Fruit fly (Drosophila melanogaster): Measurements from ENCODE around the gene CG17129.

CG17129 gene

DNA sequence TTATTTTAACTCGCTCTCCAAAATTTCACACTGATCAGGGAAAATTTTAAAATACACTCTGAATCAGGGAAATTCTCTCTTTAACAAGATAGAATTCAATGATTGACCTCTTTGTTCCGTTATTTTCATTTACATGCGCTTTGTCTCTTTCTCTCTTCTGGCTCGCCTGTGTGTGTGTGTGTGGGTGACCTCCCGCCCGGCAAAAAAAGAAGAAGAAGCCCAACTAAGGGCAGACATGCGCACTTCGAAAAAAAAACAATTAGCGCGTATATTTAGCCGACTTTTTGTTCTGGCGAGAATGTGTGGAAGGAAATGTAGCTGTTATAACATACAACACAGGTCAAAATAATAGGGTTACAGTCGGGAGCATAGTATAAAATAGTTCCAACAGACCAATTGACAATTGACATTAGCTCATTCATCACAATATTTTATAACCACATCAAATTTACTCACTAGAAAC, 2.3 kb upstream of the CG17129 start, which contains the start of gene CG3386:
CG3386 (minus strand) TSS at position 51 of the 463 bp plus-strand sequence.
- TF ChIP-seq Pif1A (GFP tag; optimal IDR thresholded peaks at IDR 0.05), result peak; percentile 51
- TF ChIP-seq Pif1B (GFP tag; optimal IDR thresholded peaks at IDR 0.05), result no peak
- TF ChIP-seq CG13204 (GFP tag; optimal IDR thresholded peaks at IDR 0.05), result peak; percentile 30
- no peak for TF ChIP-seq D1 (tag; optimal IDR thresholded peaks at IDR 0.05)
- no peak for TF ChIP-seq rn (GFP tag; IDR thresholded peaks at IDR 0.05)
- TF ChIP-seq CG4496 (GFP tag; IDR thresholded peaks at IDR 0.05), result peak; percentile 9; the same call in 1 of the 3 replicates
- TF ChIP-seq CG8301 (tag; optimal IDR thresholded peaks at IDR 0.05), result peak; percentile 1
- TF ChIP-seq CG17806 (tag; optimal IDR thresholded peaks at IDR 0.05), result no peak
- peak; percentile 37 for TF ChIP-seq EcR (GFP tag; optimal IDR thresholded peaks at IDR 0.05)
- no peak for TF ChIP-seq CG10348 (GFP tag; IDR thresholded peaks at IDR 0.05)
- peak; percentile 0 for TF ChIP-seq gl (tag; optimal IDR thresholded peaks at IDR 0.05)
- TF ChIP-seq CG12605 (GFP tag; IDR thresholded peaks at IDR 0.05), result 0 out of 2 replicates have a peak, but pooled peaks have one; percentile 30

DNA sequence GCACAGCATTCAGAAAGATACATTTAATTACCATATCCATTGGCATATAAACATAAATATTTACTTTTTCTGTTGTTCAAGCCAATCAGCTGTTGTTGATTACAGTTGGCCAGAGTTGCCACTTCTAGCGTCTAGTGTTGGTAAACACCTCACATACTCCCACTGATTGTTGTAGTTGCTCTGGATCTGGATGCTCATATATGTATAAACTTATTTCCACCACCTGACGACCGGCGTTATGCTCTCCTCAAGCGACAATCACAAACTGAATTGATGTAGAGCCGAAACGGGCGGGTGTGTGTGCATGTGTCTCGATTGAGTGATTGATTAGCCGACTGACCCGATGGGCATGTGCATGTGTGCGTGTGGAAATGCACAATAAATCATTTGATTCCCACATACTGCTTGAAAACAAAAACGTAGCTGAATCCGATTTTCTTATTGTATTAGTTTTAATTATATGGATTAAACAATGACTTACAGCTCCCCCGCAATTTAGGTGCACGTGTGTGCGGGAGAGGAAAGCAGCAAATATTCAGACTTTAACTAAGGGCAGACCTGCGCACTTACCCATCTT, 1.8 kb upstream of the CG17129 start:
- TF ChIP-seq CG15710 (tag; optimal IDR thresholded peaks at IDR 0.05) (peak; percentile 19), rn (GFP tag; IDR thresholded peaks at IDR 0.05) (no peak), Pif1A (GFP tag; optimal IDR thresholded peaks at IDR 0.05) (peak; percentile 22), CG4496 (GFP tag; IDR thresholded peaks at IDR 0.05) (peak; percentile 48; the same call in 1 of the 3 replicates), Pif1B (GFP tag; optimal IDR thresholded peaks at IDR 0.05) (peak; percentile 58), CG8159 (tag; optimal IDR thresholded peaks at IDR 0.05) (peak; percentile 34), Snoo (tag; optimal IDR thresholded peaks at IDR 0.05) (peak; percentile 23), CG32121 (GFP tag; IDR thresholded peaks at IDR 0.05) (0 out of 2 replicates have a peak, but pooled peaks have one; percentile 14), EcR (GFP tag; optimal IDR thresholded peaks at IDR 0.05) (no peak), Ets98B (GFP tag; IDR thresholded peaks at IDR 0.05) (peak; percentile 33; the same call in 1 of the 2 replicates)

dm6 chr3L:675856-676255, 4.3 kb downstream of the CG17129 start:
- TF ChIP-seq CG4496 (GFP tag; IDR thresholded peaks at IDR 0.05) (no peak), fd96Ca (GFP tag; IDR thresholded peaks at IDR 0.05) (no peak), CG12605 (GFP tag; IDR thresholded peaks at IDR 0.05) (no peak), Pif1A (GFP tag; optimal IDR thresholded peaks at IDR 0.05) (no peak), D1 (tag; optimal IDR thresholded peaks at IDR 0.05) (no peak), Pif1B (GFP tag; optimal IDR thresholded peaks at IDR 0.05) (no peak), EcR (GFP tag; optimal IDR thresholded peaks at IDR 0.05) (no peak), CG8301 (tag; optimal IDR thresholded peaks at IDR 0.05) (no peak), CG9948 (tag; optimal IDR thresholded peaks at IDR 0.05) (no peak)

- no peak for TF ChIP-seq CG15710 (tag; optimal IDR thresholded peaks at IDR 0.05)
- TF ChIP-seq fd96Ca (GFP tag; IDR thresholded peaks at IDR 0.05), result no peak
- no peak for TF ChIP-seq CG10348 (GFP tag; IDR thresholded peaks at IDR 0.05)
- TF ChIP-seq CG34367 (tag; optimal IDR thresholded peaks at IDR 0.05), result no peak
- TF ChIP-seq Pif1A (GFP tag; optimal IDR thresholded peaks at IDR 0.05), result no peak
- no peak for TF ChIP-seq Pif1B (GFP tag; optimal IDR thresholded peaks at IDR 0.05)
- no peak for TF ChIP-seq CG4496 (GFP tag; IDR thresholded peaks at IDR 0.05)
- no peak for TF ChIP-seq CG17806 (tag; optimal IDR thresholded peaks at IDR 0.05)
Measured at dm6 chr3L:673324-673723, 6.8 kb downstream of the CG17129 start.

dm6 chr3L:666544-666943, 13.6 kb downstream of the CG17129 start:
- TF ChIP-seq CG17806 (tag; optimal IDR thresholded peaks at IDR 0.05) (peak; percentile 30), CG14655 (GFP tag; optimal IDR thresholded peaks at IDR 0.05) (no peak), D1 (tag; optimal IDR thresholded peaks at IDR 0.05) (no peak), CG15710 (tag; optimal IDR thresholded peaks at IDR 0.05) (peak; percentile 7), CG10348 (GFP tag; IDR thresholded peaks at IDR 0.05) (no peak), CG9948 (tag; optimal IDR thresholded peaks at IDR 0.05) (peak; percentile 54), CG8159 (tag; optimal IDR thresholded peaks at IDR 0.05) (peak; percentile 49)

dm6 chr3L:663880-664279, 16.2 kb downstream of the CG17129 start:
- TF ChIP-seq CG9948 (tag; optimal IDR thresholded peaks at IDR 0.05), result peak; percentile 34
- TF ChIP-seq CG10348 (GFP tag; IDR thresholded peaks at IDR 0.05), result no peak
- TF ChIP-seq CG8159 (tag; optimal IDR thresholded peaks at IDR 0.05), result peak; percentile 57
- TF ChIP-seq CG14655 (GFP tag; optimal IDR thresholded peaks at IDR 0.05), result peak; percentile 45
- TF ChIP-seq gl (tag; optimal IDR thresholded peaks at IDR 0.05), result no peak
- TF ChIP-seq rn (GFP tag; IDR thresholded peaks at IDR 0.05), result no peak; the same call in 1 of the 2 replicates
- TF ChIP-seq Pif1B (GFP tag; optimal IDR thresholded peaks at IDR 0.05), result peak; percentile 48
- peak; percentile 55 for TF ChIP-seq CG15710 (tag; optimal IDR thresholded peaks at IDR 0.05)
- TF ChIP-seq D1 (tag; optimal IDR thresholded peaks at IDR 0.05), result no peak
- TF ChIP-seq Snoo (tag; optimal IDR thresholded peaks at IDR 0.05), result peak; percentile 73
- no peak for TF ChIP-seq CG32121 (GFP tag; IDR thresholded peaks at IDR 0.05)
- peak; percentile 58 for TF ChIP-seq Pif1A (GFP tag; optimal IDR thresholded peaks at IDR 0.05)
- no peak for TF ChIP-seq CG8301 (tag; optimal IDR thresholded peaks at IDR 0.05)
- no peak for TF ChIP-seq CG12605 (GFP tag; IDR thresholded peaks at IDR 0.05)
- peak; percentile 49 for TF ChIP-seq CG34367 (tag; optimal IDR thresholded peaks at IDR 0.05)
- peak; percentile 72; the same call in 2 of the 3 replicates for TF ChIP-seq CG4496 (GFP tag; IDR thresholded peaks at IDR 0.05)
- peak; percentile 43 for TF ChIP-seq CG17806 (tag; optimal IDR thresholded peaks at IDR 0.05)
- peak; percentile 24; the same call in 1 of the 2 replicates for TF ChIP-seq Ets98B (GFP tag; IDR thresholded peaks at IDR 0.05)
- no peak for TF ChIP-seq EcR (GFP tag; optimal IDR thresholded peaks at IDR 0.05)
- TF ChIP-seq fd96Ca (GFP tag; IDR thresholded peaks at IDR 0.05), result peak; percentile 59; the same call in 2 of the 3 replicates
- peak; percentile 29 for TF ChIP-seq CG13204 (GFP tag; optimal IDR thresholded peaks at IDR 0.05)
